Fruit fly (Drosophila melanogaster): ENCODE data around the gene skl.

The skl gene

dm6 chr3L:18398264-18398735, 41.4 kb downstream of the skl start, which contains the start of gene rpr (continued):
- TF ChIP-seq Hey (tag; optimal IDR thresholded peaks at IDR 0.05), result no peak
- peak; percentile 37 for TF ChIP-seq CG8924 (tag; optimal IDR thresholded peaks at IDR 0.05)
- TF ChIP-seq gsb-n (tag; optimal IDR thresholded peaks at IDR 0.05), result peak; percentile 39
- peak; percentile 19 for TF ChIP-seq CG2712 (tag; optimal IDR thresholded peaks at IDR 0.05)
- TF ChIP-seq bsh (GFP tag; optimal IDR thresholded peaks at IDR 0.05), result peak in 1 of 2 experiments; percentile 20
- TF ChIP-seq CG12744 (GFP tag; optimal IDR thresholded peaks at IDR 0.05), result no peak
- TF ChIP-seq pros (GFP tag; optimal IDR thresholded peaks at IDR 0.05), result peak; percentile 88
- peak; percentile 8 for TF ChIP-seq CG1792 (GFP tag; optimal IDR thresholded peaks at IDR 0.05)
- peak; percentile 5 for TF ChIP-seq tap (tag; optimal IDR thresholded peaks at IDR 0.05)
- peak in 1 of 2 experiments; percentile 29 for TF ChIP-seq chif (GFP tag; optimal IDR thresholded peaks at IDR 0.05)
- peak; percentile 55; the same call in 1 of the 2 replicates for TF ChIP-seq stc (GFP tag; IDR thresholded peaks at IDR 0.05)
- peak; percentile 39 for TF ChIP-seq D19A (tag; optimal IDR thresholded peaks at IDR 0.05)
- no peak for TF ChIP-seq Ravus (GFP tag; IDR thresholded peaks at IDR 0.05)
- peak; percentile 26 for TF ChIP-seq oc (tag; optimal IDR thresholded peaks at IDR 0.05)
- peak; percentile 66 for TF ChIP-seq chm (GFP tag; IDR thresholded peaks at IDR 0.05)
- no peak for TF ChIP-seq gsb (GFP tag; IDR thresholded peaks at IDR 0.05)
- TF ChIP-seq bigmax (GFP tag; optimal IDR thresholded peaks at IDR 0.05), result no peak
- peak; percentile 20 for TF ChIP-seq CG11398 (GFP tag; optimal IDR thresholded peaks at IDR 0.05)
- peak; percentile 3 for TF ChIP-seq CG7745 (tag; optimal IDR thresholded peaks at IDR 0.05)
- no peak for TF ChIP-seq zfh2 (GFP tag; optimal IDR thresholded peaks at IDR 0.05)
- no peak for TF ChIP-seq shn (GFP tag; optimal IDR thresholded peaks at IDR 0.05)
- TF ChIP-seq seq (GFP tag; IDR thresholded peaks at IDR 0.05), result peak; percentile 74
- TF ChIP-seq CG13287 (GFP tag; IDR thresholded peaks at IDR 0.05; ENCODE audit: partially characterized antibody), result peak; percentile 66; the same call in 1 of the 2 replicates
- TF ChIP-seq CG4360 (GFP tag; IDR thresholded peaks at IDR 0.05), result peak; percentile 92
- TF ChIP-seq HLH4C (GFP tag; IDR thresholded peaks at IDR 0.05; ENCODE audit: partially characterized antibody), result 0 out of 3 replicates have a peak, but pooled peaks have one; percentile 35
- TF ChIP-seq CG1233 (GFP tag; optimal IDR thresholded peaks at IDR 0.05), result peak; percentile 18
- TF ChIP-seq zf30C (GFP tag; optimal IDR thresholded peaks at IDR 0.05), result no peak
- peak; percentile 25 for TF ChIP-seq caup (GFP tag; optimal IDR thresholded peaks at IDR 0.05; ENCODE audit: severe bottlenecking)
- peak; percentile 50 for TF ChIP-seq abd-A (tag; optimal IDR thresholded peaks at IDR 0.05)
- peak; percentile 85 for TF ChIP-seq sens (GFP tag)
- TF ChIP-seq trem (tag; optimal IDR thresholded peaks at IDR 0.05), result peak; percentile 13
- peak; percentile 81 for TF ChIP-seq kni (GFP tag; optimal IDR thresholded peaks at IDR 0.05)
- TF ChIP-seq CrebB (tag; optimal IDR thresholded peaks at IDR 0.05), result peak; percentile 43
- TF ChIP-seq CG9876 (GFP tag; optimal IDR thresholded peaks at IDR 0.05), result no peak
- TF ChIP-seq CoRest (tag; optimal IDR thresholded peaks at IDR 0.05), result peak; percentile 11
- TF ChIP-seq psq (GFP tag; optimal IDR thresholded peaks at IDR 0.05), result peak; percentile 49
- TF ChIP-seq kah (GFP tag; optimal IDR thresholded peaks at IDR 0.05), result peak; percentile 53
- TF ChIP-seq CG5953 (GFP tag; IDR thresholded peaks at IDR 0.05), result no peak
- peak; percentile 71 for TF ChIP-seq Deaf1 (tag; optimal IDR thresholded peaks at IDR 0.05)
- TF ChIP-seq gcm (GFP tag; optimal IDR thresholded peaks at IDR 0.05), result peak; percentile 69
- TF ChIP-seq CG18262 (tag; optimal IDR thresholded peaks at IDR 0.05), result peak; percentile 14
- peak; percentile 67; the same call in 2 of the 3 replicates for TF ChIP-seq Opbp (GFP tag; IDR thresholded peaks at IDR 0.05; ENCODE audit: partially characterized antibody)
- TF ChIP-seq amos (GFP tag; IDR thresholded peaks at IDR 0.05; ENCODE audit: partially characterized antibody), result peak; percentile 37
- TF ChIP-seq dan (GFP tag; IDR thresholded peaks at IDR 0.05), result no peak
- no peak for TF ChIP-seq Dbx (GFP tag; IDR thresholded peaks at IDR 0.05)
- peak; percentile 34; the same call in 1 of the 2 replicates for TF ChIP-seq onecut (GFP tag; IDR thresholded peaks at IDR 0.05)
- no peak for TF ChIP-seq CG16779 (GFP tag; IDR thresholded peaks at IDR 0.05)
- no peak for TF ChIP-seq Sin3A (optimal IDR thresholded peaks at IDR 0.05)
- no peak for TF ChIP-seq CG8290 (GFP tag; optimal IDR thresholded peaks at IDR 0.05)
- no peak for TF ChIP-seq CG8290 (tag; optimal IDR thresholded peaks at IDR 0.05)
- TF ChIP-seq zen2 (GFP tag; IDR thresholded peaks at IDR 0.05; ENCODE audit: partially characterized antibody), result peak; percentile 43; the same call in 1 of the 3 replicates

Data from whole organism, embryonic.